ENCODE assay signal across 1 worm cellular context in genomic region chrIII:9752852-9753251, ce11.
TF ChIP-seq lines count a peak whose summit lies in the region.

Gene ech-6, minus strand, starts transcription at chrIII:9752883.

TF ChIP-seq in whole organism, L1 larva, 84 proteins besides CTCF, POLR2A, EP300 and RAD21 (continued from another document):
- TF ChIP-seq nhr-20 (tag; optimal IDR thresholded peaks at IDR 0.05; lab: Kevin White, UChicago) = peak; percentile 64
- no peak for TF ChIP-seq nhr-47 (tag; optimal IDR thresholded peaks at IDR 0.05; lab: Kevin White, UChicago)
- TF ChIP-seq mef-2 (tag; optimal IDR thresholded peaks at IDR 0.05; lab: Kevin White, UChicago) = no peak
- TF ChIP-seq sptf-1 (tag; optimal IDR thresholded peaks at IDR 0.05; lab: Kevin White, UChicago) = no peak
- TF ChIP-seq vab-15 (tag; optimal IDR thresholded peaks at IDR 0.05; lab: Kevin White, UChicago) = no peak
- TF ChIP-seq elt-2 (tag; optimal IDR thresholded peaks at IDR 0.05; lab: Kevin White, UChicago) = peak; percentile 2
- TF ChIP-seq lin-14 (GFP tag; optimal IDR thresholded peaks at IDR 0.05; lab: Kevin White, UChicago) = no peak
- TF ChIP-seq unc-98 (GFP tag; IDR thresholded peaks at IDR 0.05; lab: Robert Waterston, UW) = no peak
- no peak for TF ChIP-seq dsc-1 (tag; optimal IDR thresholded peaks at IDR 0.05; lab: Kevin White, UChicago)
- TF ChIP-seq nhr-77 (tag; optimal IDR thresholded peaks at IDR 0.05; lab: Kevin White, UChicago) = no peak
- TF ChIP-seq nhr-19 (GFP tag; conservative IDR thresholded peaks at IDR 0.05; lab: Robert Waterston, UW) = no peak; the same call in 1 of the 2 replicates
- TF ChIP-seq hlh-17 (GFP tag; optimal IDR thresholded peaks at IDR 0.05; lab: Kevin White, UChicago; ENCODE audit: borderline replicate concordance) = no peak
- TF ChIP-seq aha-1 (tag; optimal IDR thresholded peaks at IDR 0.05; lab: Kevin White, UChicago) = no peak
- no peak for TF ChIP-seq nhr-11 (tag; optimal IDR thresholded peaks at IDR 0.05; lab: Kevin White, UChicago)
- no peak for TF ChIP-seq unc-62 (GFP tag; optimal IDR thresholded peaks at IDR 0.05; lab: Kevin White, UChicago)
- no peak for TF ChIP-seq mab-9 (GFP tag; IDR thresholded peaks at IDR 0.05; lab: Robert Waterston, UW)
- TF ChIP-seq ceh-90 (tag; optimal IDR thresholded peaks at IDR 0.05; lab: Kevin White, UChicago) = no peak
- peak; percentile 31 to 39 for TF ChIP-seq lsy-2 (tag; optimal IDR thresholded peaks at IDR 0.05; lab: Kevin White, UChicago)
- peak; percentile 42 for TF ChIP-seq nhr-85 (tag; lab: Kevin White, UChicago)
- TF ChIP-seq sox-4 (tag; optimal IDR thresholded peaks at IDR 0.05; lab: Kevin White, UChicago) = no peak
- no peak for TF ChIP-seq nhr-84 (tag; optimal IDR thresholded peaks at IDR 0.05; lab: Kevin White, UChicago)
- TF ChIP-seq nhr-28 (tag; optimal IDR thresholded peaks at IDR 0.05; lab: Kevin White, UChicago) = no peak
- no peak for TF ChIP-seq hlh-4 (tag; optimal IDR thresholded peaks at IDR 0.05; lab: Kevin White, UChicago)
- TF ChIP-seq lir-3 (tag; optimal IDR thresholded peaks at IDR 0.05; lab: Kevin White, UChicago; ENCODE audit: poor library complexity) = no peak
- TF ChIP-seq dpl-1 (GFP tag; optimal IDR thresholded peaks at IDR 0.05; lab: Kevin White, UChicago) = no peak
- TF ChIP-seq ets-5 (GFP tag; IDR thresholded peaks at IDR 0.05; lab: Robert Waterston, UW) = no peak
- TF ChIP-seq egl-13 (tag; optimal IDR thresholded peaks at IDR 0.05; lab: Kevin White, UChicago) = no peak
